Worm (Caenorhabditis elegans): Measurements from ENCODE around the gene mig-2.

Gene mig-2

ce11 chrX:11592539-11592938 is 44.1 kb downstream of the mig-2 start:
- TF ChIP-seq lin-15B (tag; optimal IDR thresholded peaks at IDR 0.05) = no peak
- TF ChIP-seq mep-1 (tag; optimal IDR thresholded peaks at IDR 0.05) = no peak
- TF ChIP-seq tra-1 (GFP tag; IDR thresholded peaks at IDR 0.05) = no peak
- TF ChIP-seq ceh-20 (GFP tag; IDR thresholded peaks at IDR 0.05) = no peak

ce11 chrX:11596876-11597275 is 48.5 kb downstream of the mig-2 start:
- TF ChIP-seq aha-1 (tag) (peak; percentile 5), madf-9 (GFP tag; conservative IDR thresholded peaks at IDR 0.05) (no peak)

- TF ChIP-seq zip-2 (tag; optimal IDR thresholded peaks at IDR 0.05) = no peak
- TF ChIP-seq zfp-3 (GFP tag; conservative IDR thresholded peaks at IDR 0.05) = no peak
- TF ChIP-seq fkh-10 (GFP tag; optimal IDR thresholded peaks at IDR 0.05) = no peak
- no peak for TF ChIP-seq lir-3 (tag; optimal IDR thresholded peaks at IDR 0.05)
- TF ChIP-seq daf-19 (GFP tag; conservative IDR thresholded peaks at IDR 0.05) = no peak
- TF ChIP-seq nhr-28 (tag; optimal IDR thresholded peaks at IDR 0.05) = no peak
- no peak for TF ChIP-seq ceh-20 (GFP tag; IDR thresholded peaks at IDR 0.05)
- TF ChIP-seq arid-1 (GFP tag; conservative IDR thresholded peaks at IDR 0.05) = no peak
- no peak for TF ChIP-seq unc-39 (tag; optimal IDR thresholded peaks at IDR 0.05)
- no peak for TF ChIP-seq nhr-42 (GFP tag; IDR thresholded peaks at IDR 0.05)
- no peak for TF ChIP-seq tra-1 (GFP tag; IDR thresholded peaks at IDR 0.05)
These were observed 50.4 kb downstream of the mig-2 start for ce11 chrX:11598839-11599238.
